Worm (Caenorhabditis elegans) whole organism, mixed stage, embryonic: ENCODE results near the gene aptf-1.

Experiments used
- M03D4.4 ChIP-seq: sonication (generic microtip); optimal IDR thresholded peaks from 2 replicates; lab custom pipeline; 2017; ENCODE audit warnings: mild to moderate bottlenecking, missing genetic modification characterization, missing compliant biosample characterization
- bed-3 ChIP-seq: fragments of 200-800 bp; sonication (Bioruptor generic); optimal IDR thresholded peaks from 3 replicates; lab custom pipeline; 2018; ENCODE audit warnings: mild to moderate bottlenecking, missing genetic modification characterization, moderate library complexity, missing compliant biosample characterization
- blmp-1 ChIP-seq: fragments of 150-350 bp; optimal IDR thresholded peaks from 2 replicates; lab custom pipeline; 2014; ENCODE audit warnings: missing biosample characterization, missing genetic modification characterization
- ceh-43 ChIP-seq: fragments of 200-800 bp; sonication (Bioruptor generic); optimal IDR thresholded peaks from 2 replicates; lab custom pipeline; 2018; ENCODE audit warnings: mild to moderate bottlenecking, missing genetic modification characterization, moderate library complexity, missing compliant biosample characterization
- ceh-83 ChIP-seq: fragments of 200-800 bp; sonication (Bioruptor generic); optimal IDR thresholded peaks from 2 replicates; lab custom pipeline; 2018; ENCODE audit warnings: mild to moderate bottlenecking, missing genetic modification characterization, missing compliant biosample characterization
- ces-1 ChIP-seq: fragments of 150-350 bp; optimal IDR thresholded peaks from 2 replicates; lab custom pipeline; 2014; ENCODE audit warnings: missing biosample characterization, missing genetic modification reagents, missing genetic modification characterization
- elt-1 ChIP-seq: sonication (generic microtip); optimal IDR thresholded peaks from 2 replicates; lab custom pipeline; 2017; ENCODE audit warnings: missing genetic modification characterization, mild to moderate bottlenecking, missing compliant biosample characterization, antibody characterized with exemption, moderate library complexity, borderline replicate concordance; ENCODE audit not compliant: insufficient read depth
- elt-3 ChIP-seq: fragments of 150-350 bp; optimal IDR thresholded peaks from 2 replicates; lab custom pipeline; 2014; ENCODE audit warnings: missing biosample characterization, missing genetic modification characterization
- flh-1 ChIP-seq: fragments of 200-800 bp; sonication (Bioruptor generic); optimal IDR thresholded peaks from 2 replicates; lab custom pipeline; 2018; ENCODE audit warnings: mild to moderate bottlenecking, missing genetic modification characterization, moderate library complexity, missing compliant biosample characterization
- ham-2 ChIP-seq: fragments of 200-800 bp; sonication (Bioruptor generic); optimal IDR thresholded peaks from 2 replicates; lab custom pipeline; 2018; ENCODE audit warnings: mild to moderate bottlenecking, missing genetic modification characterization, missing compliant biosample characterization
- hlh-1 ChIP-seq: fragments of 150-350 bp; optimal IDR thresholded peaks from 2 replicates; lab custom pipeline; 2014; ENCODE audit warnings: missing biosample characterization, missing genetic modification reagents, missing genetic modification characterization
- lin-13 ChIP-seq: fragments of 150-350 bp; optimal IDR thresholded peaks from 2 replicates; lab custom pipeline; 2014; ENCODE audit warnings: missing biosample characterization, missing genetic modification characterization
- lin-32 ChIP-seq: fragments of 200-800 bp; sonication (Bioruptor generic); optimal IDR thresholded peaks from 2 replicates; lab custom pipeline; 2018; ENCODE audit warnings: mild to moderate bottlenecking, missing genetic modification characterization, missing compliant biosample characterization
- lsy-2 ChIP-seq: fragments of 150-350 bp; optimal IDR thresholded peaks from 2 replicates; lab custom pipeline; 2014; ENCODE audit warnings: missing biosample characterization, missing genetic modification characterization
- mep-1 ChIP-seq: fragments of 150-350 bp; optimal IDR thresholded peaks from 2 replicates; lab custom pipeline; 2017; ENCODE audit warnings: missing biosample characterization, missing genetic modification reagents, missing genetic modification characterization, inconsistent platforms
- mls-2 ChIP-seq: sonication (generic microtip); optimal IDR thresholded peaks from 2 replicates; lab custom pipeline; 2016; ENCODE audit warnings: mild to moderate bottlenecking, missing genetic modification characterization, moderate library complexity, missing compliant biosample characterization
- nhr-12 ChIP-seq: fragments of 150-350 bp; optimal IDR thresholded peaks from 2 replicates; lab custom pipeline; 2014; ENCODE audit warnings: missing biosample characterization, missing genetic modification characterization
- nhr-2 ChIP-seq: fragments of 150-350 bp; optimal IDR thresholded peaks from 2 replicates; lab custom pipeline; 2014; ENCODE audit warnings: missing biosample characterization, missing genetic modification characterization
- nhr-237 ChIP-seq: fragments of 150-350 bp; optimal IDR thresholded peaks from 2 replicates; lab custom pipeline; 2014; ENCODE audit warnings: missing biosample characterization, missing genetic modification characterization
- nhr-76 ChIP-seq: sonication (generic microtip); optimal IDR thresholded peaks from 2 replicates; lab custom pipeline; 2017; ENCODE audit warnings: missing biosample characterization, missing genetic modification characterization
- pha-4 ChIP-seq: fragments of 150-350 bp; optimal IDR thresholded peaks from 2 replicates; lab custom pipeline; 2018; ENCODE audit warnings: missing biosample characterization, missing genetic modification reagents, missing genetic modification characterization
- sem-2 ChIP-seq: fragments of 200-800 bp; sonication (Bioruptor generic); optimal IDR thresholded peaks from 2 replicates; lab custom pipeline; 2018; ENCODE audit warnings: mild to moderate bottlenecking, missing genetic modification characterization, missing compliant biosample characterization
- snpc-4 ChIP-seq: fragments of 150-350 bp; optimal IDR thresholded peaks from 2 replicates; lab custom pipeline; 2014; ENCODE audit warnings: missing biosample characterization, missing genetic modification characterization
- sptf-1 ChIP-seq: sonication (generic microtip); optimal IDR thresholded peaks from 2 replicates; lab custom pipeline; 2017; ENCODE audit warnings: mild to moderate bottlenecking, missing genetic modification characterization, moderate library complexity, missing compliant biosample characterization
- tbx-8 ChIP-seq: fragments of 200-800 bp; sonication (Bioruptor generic); optimal IDR thresholded peaks from 2 replicates; lab custom pipeline; 2018; ENCODE audit warnings: mild to moderate bottlenecking, missing genetic modification characterization, moderate library complexity, missing compliant biosample characterization
- unc-120 ChIP-seq: sonication (generic microtip); optimal IDR thresholded peaks from 2 replicates; lab custom pipeline; 2017; ENCODE audit warnings: missing genetic modification characterization, missing compliant biosample characterization; ENCODE audit not compliant: poor library complexity, severe bottlenecking
- unc-39 ChIP-seq: fragments of 150-350 bp; optimal IDR thresholded peaks from 2 replicates; lab custom pipeline; 2014; ENCODE audit warnings: missing biosample characterization, missing genetic modification characterization
- unc-62 ChIP-seq: fragments of 150-350 bp; optimal IDR thresholded peaks from 2 replicates; lab custom pipeline; 2014; ENCODE audit warnings: missing biosample characterization, missing genetic modification reagents, missing genetic modification characterization
- zip-8 ChIP-seq: fragments of 150-350 bp; optimal IDR thresholded peaks from 2 replicates; lab custom pipeline; 2014; ENCODE audit warnings: missing biosample characterization, missing genetic modification characterization

The aptf-1 gene

ce11 chrII:6419163-6419562 is 35.6 kb upstream of the aptf-1 start:
- TF ChIP-seq unc-39 (tag; lab: Kevin White, UChicago), result no peak
- no peak for TF ChIP-seq pha-4 (tag; lab: Kevin White, UChicago)
- TF ChIP-seq elt-3 (tag; lab: Kevin White, UChicago), result no peak
- TF ChIP-seq M03D4.4, result no peak
- no peak for TF ChIP-seq sem-2
- no peak for TF ChIP-seq snpc-4 (tag; lab: Kevin White, UChicago)
- no peak for TF ChIP-seq ces-1 (GFP tag; lab: Kevin White, UChicago)
- no peak for TF ChIP-seq lin-13 (tag; lab: Kevin White, UChicago)

DNA sequence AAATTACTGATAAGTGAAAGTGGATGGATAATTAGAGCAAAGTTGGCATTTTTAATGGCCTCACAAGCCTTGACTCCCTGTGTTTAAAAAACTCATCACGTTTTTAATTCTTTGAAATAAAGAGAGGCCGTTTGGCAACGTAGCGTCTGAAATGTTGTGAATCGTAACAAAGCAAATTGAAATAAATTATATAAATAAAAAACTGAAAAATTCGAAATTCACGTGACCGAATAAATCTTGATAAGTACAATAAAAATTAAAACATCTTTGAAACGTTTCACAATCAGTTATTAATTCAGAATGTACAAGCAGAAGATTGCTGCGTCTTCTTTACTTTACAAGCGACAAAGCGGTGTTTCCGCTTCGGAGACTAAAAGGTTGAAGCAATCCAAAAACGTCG is 32.0 kb upstream of the aptf-1 start, which contains the start of gene K03H9.3:
Gene K03H9.3, plus strand, starts transcription at position 301 of the 400 bp plus-strand sequence.
- no peak for TF ChIP-seq unc-39 (tag; lab: Kevin White, UChicago)
- no peak for TF ChIP-seq bed-3 (GFP tag; lab: Kevin White, UChicago)
- TF ChIP-seq ces-1 (GFP tag; lab: Kevin White, UChicago), result no peak
- TF ChIP-seq lsy-2, result no peak
- no peak for TF ChIP-seq hlh-1
- no peak for TF ChIP-seq ceh-43 (GFP tag; lab: Kevin White, UChicago)
- TF ChIP-seq, all 35 proteins: peak for 0

ce11 chrII:6425993-6426392 is 28.8 kb upstream of the aptf-1 start, which contains the start of gene col-75:
col-75 (plus strand) TSS chrII:6426293.
- TF ChIP-seq elt-3 (tag; lab: Kevin White, UChicago) (no peak), ces-1 (GFP tag; lab: Kevin White, UChicago) (no peak), ham-2 (GFP tag; lab: Kevin White, UChicago) (no peak), mep-1 (no peak), mls-2 (tag; lab: Kevin White, UChicago) (no peak), nhr-237 (tag; lab: Kevin White, UChicago) (no peak), nhr-76 (tag; lab: Kevin White, UChicago) (no peak), elt-1 (tag; lab: Kevin White, UChicago) (no peak), blmp-1 (no peak), lsy-2 (no peak), sptf-1 (no peak), unc-39 (tag; lab: Kevin White, UChicago) (no peak), tbx-8 (GFP tag; lab: Kevin White, UChicago) (no peak), flh-1 (GFP tag; lab: Kevin White, UChicago) (no peak), nhr-12 (tag; lab: Kevin White, UChicago) (no peak)
- TF ChIP-seq, all 35 proteins: peak for 0

ce11 chrII:6436845-6437244 is 17.9 kb upstream of the aptf-1 start:
- TF ChIP-seq bed-3 (GFP tag; lab: Kevin White, UChicago) (no peak), nhr-2 (tag; lab: Kevin White, UChicago) (peak; percentile 95)

DNA sequence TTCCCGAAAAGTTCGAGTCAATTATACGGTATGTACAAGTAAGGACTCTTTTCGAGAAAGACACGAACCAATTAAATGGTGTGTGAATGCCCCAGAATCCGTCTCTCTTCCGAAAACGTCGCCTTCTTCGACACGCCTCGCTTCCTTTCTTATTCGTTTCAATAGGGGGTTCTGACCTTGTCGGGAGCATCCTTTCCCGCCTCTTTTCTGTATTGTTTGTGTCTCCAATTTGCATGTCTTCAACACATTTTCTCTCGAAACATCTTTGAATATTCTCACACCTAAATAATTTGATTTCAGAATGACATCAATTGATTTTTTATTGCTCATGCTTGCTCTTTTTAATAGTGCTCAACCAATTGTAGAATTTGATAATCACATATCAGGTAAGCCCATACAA is 13.6 kb upstream of the aptf-1 start, which contains the start of gene cutl-16:
Gene cutl-16, plus strand, starts transcription at position 301 of the 400 bp plus-strand sequence.
- TF ChIP-seq tbx-8 (GFP tag; lab: Kevin White, UChicago) (no peak), mep-1 (no peak), mls-2 (tag; lab: Kevin White, UChicago) (peak; percentile 23), nhr-237 (tag; lab: Kevin White, UChicago) (no peak), flh-1 (GFP tag; lab: Kevin White, UChicago) (no peak), ceh-83 (GFP tag; lab: Kevin White, UChicago) (no peak), sptf-1 (peak; percentile 22), elt-1 (tag; lab: Kevin White, UChicago) (no peak), unc-62 (GFP tag; lab: Kevin White, UChicago) (no peak), unc-120 (no peak), ham-2 (GFP tag; lab: Kevin White, UChicago) (peak; percentile 8)
- TF ChIP-seq, all 35 proteins: peak for 3

- TF ChIP-seq nhr-76 (tag; lab: Kevin White, UChicago), result no peak
- TF ChIP-seq sem-2, result no peak
- no peak for TF ChIP-seq lin-13 (tag; lab: Kevin White, UChicago)
- no peak for TF ChIP-seq elt-3 (tag; lab: Kevin White, UChicago)
- TF ChIP-seq nhr-12 (tag; lab: Kevin White, UChicago), result no peak
- TF ChIP-seq ces-1 (GFP tag; lab: Kevin White, UChicago), result no peak
- no peak for TF ChIP-seq lin-32 (GFP tag; lab: Kevin White, UChicago)
- no peak for TF ChIP-seq ceh-83 (GFP tag; lab: Kevin White, UChicago)
- no peak for TF ChIP-seq flh-1 (GFP tag; lab: Kevin White, UChicago)
- TF ChIP-seq zip-8, result no peak
Measured at ce11 chrII:6443710-6444109, 11.1 kb upstream of the aptf-1 start, which contains the start of gene K06A1.2. K06A1.2 (plus strand) TSS chrII:6444010.
